Fruit fly (Drosophila melanogaster): Measurements from ENCODE around the gene Catsup.

DNA sequence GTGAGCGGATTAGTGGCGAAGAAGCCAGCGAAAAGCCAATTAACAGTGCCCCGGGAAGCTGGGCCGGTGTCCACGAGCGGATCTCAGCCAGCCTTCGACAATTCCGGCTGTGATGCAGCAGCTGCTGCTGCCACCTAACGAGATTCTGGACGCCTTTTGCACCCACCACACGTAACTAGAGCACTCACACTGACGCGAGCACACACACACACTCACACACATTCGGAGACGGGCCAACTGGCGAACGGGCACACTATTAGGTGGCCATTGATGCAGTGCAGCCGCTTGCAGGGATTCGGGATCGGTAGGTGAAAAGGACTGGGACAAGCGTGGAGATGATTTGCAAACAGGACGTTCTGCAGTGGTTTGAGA, 12.8 kb downstream of the Catsup start:
- TF ChIP-seq OdsH (GFP tag; optimal IDR thresholded peaks at IDR 0.05) (no peak), Mio (GFP tag; optimal IDR thresholded peaks at IDR 0.05) (no peak), Dfd (GFP tag; optimal IDR thresholded peaks at IDR 0.05) (no peak), foxo (GFP tag; optimal IDR thresholded peaks at IDR 0.05) (no peak), woc (GFP tag; optimal IDR thresholded peaks at IDR 0.05) (no peak), Hr83 (GFP tag; optimal IDR thresholded peaks at IDR 0.05; ENCODE audit: poor library complexity, severe bottlenecking) (no peak), pan (optimal IDR thresholded peaks at IDR 0.05) (no peak), N (GFP tag; optimal IDR thresholded peaks at IDR 0.05) (no peak)
